Worm (Caenorhabditis elegans): ENCODE measurements around the gene F35D2.6.

The F35D2.6 gene

DNA sequence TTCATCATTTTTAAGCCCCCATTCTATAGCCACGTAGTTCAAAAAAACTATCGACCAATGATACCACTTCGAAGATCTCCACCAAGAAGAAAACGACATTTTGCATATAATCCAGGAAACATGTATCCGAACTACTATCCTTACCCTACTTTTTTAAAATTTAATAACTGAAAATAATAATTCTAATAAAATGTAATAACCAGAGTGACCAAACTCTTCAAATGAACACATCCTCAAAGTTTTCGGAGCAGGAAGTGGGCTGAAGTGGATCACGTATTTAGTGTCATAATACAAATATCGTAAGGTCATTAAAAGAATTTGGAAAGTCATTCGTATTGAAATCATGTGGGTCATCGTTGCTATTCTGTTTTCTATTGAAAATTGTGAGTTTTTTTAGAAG, at the start of gene F35D2.6:
Gene F35D2.6 (plus strand): TSS at position 301 of the 400 bp plus-strand sequence.
- TF ChIP-seq syd-9 (tag; optimal IDR thresholded peaks at IDR 0.05): no peak
- no peak for TF ChIP-seq sox-4 (tag; optimal IDR thresholded peaks at IDR 0.05)
- no peak for TF ChIP-seq rnt-1 (tag; optimal IDR thresholded peaks at IDR 0.05)
- TF ChIP-seq pag-3 (tag; optimal IDR thresholded peaks at IDR 0.05; ENCODE audit: borderline replicate concordance): no peak
- no peak for TF ChIP-seq ceh-2 (tag; optimal IDR thresholded peaks at IDR 0.05)

DNA sequence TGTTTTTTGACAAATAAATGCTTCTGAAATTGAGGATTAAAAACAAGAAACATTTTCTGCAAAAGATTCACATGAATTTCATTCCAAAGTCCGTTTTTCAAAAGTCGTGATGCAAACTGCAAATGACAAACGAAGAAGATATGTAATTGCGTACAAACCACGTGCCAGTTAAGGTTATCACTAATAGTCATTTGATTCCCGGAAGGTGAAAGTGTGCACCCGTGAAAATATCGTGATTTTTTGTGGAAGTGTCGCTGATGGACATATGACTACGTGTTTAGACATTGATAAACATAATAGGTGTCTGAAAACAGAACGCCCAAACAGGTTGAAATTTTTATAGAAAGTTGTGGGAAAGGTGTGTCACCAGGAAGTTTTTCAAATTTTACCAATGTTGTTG, 49.3 kb upstream of the F35D2.6 start:
- no peak for TF ChIP-seq ceh-22 (tag; optimal IDR thresholded peaks at IDR 0.05)
- no peak for TF ChIP-seq nfya-1 (tag; optimal IDR thresholded peaks at IDR 0.05)
- no peak for TF ChIP-seq lim-6 (tag; optimal IDR thresholded peaks at IDR 0.05)
- TF ChIP-seq ceh-2 (tag; optimal IDR thresholded peaks at IDR 0.05): no peak
- no peak for TF ChIP-seq ama-1 (optimal IDR thresholded peaks at IDR 0.05)
- TF ChIP-seq pat-9 (tag; optimal IDR thresholded peaks at IDR 0.05): no peak
- TF ChIP-seq ceh-6 (GFP tag; optimal IDR thresholded peaks at IDR 0.05): no peak
- TF ChIP-seq gmeb-2 (tag; optimal IDR thresholded peaks at IDR 0.05): no peak
- TF ChIP-seq ets-4 (tag; optimal IDR thresholded peaks at IDR 0.05): no peak
- no peak for TF ChIP-seq unc-86 (tag; optimal IDR thresholded peaks at IDR 0.05)
- no peak for TF ChIP-seq ceh-48 (tag; optimal IDR thresholded peaks at IDR 0.05)
- TF ChIP-seq C08G9.2 (tag; optimal IDR thresholded peaks at IDR 0.05): no peak
- no peak for TF ChIP-seq eyg-1 (tag; optimal IDR thresholded peaks at IDR 0.05)
- TF ChIP-seq lin-11 (tag; optimal IDR thresholded peaks at IDR 0.05): no peak
- no peak for TF ChIP-seq fax-1 (tag; optimal IDR thresholded peaks at IDR 0.05)
- TF ChIP-seq ceh-45 (GFP tag; IDR thresholded peaks at IDR 0.05): no peak
- no peak for TF ChIP-seq C38D4.7 (GFP tag; optimal IDR thresholded peaks at IDR 0.05)

DNA sequence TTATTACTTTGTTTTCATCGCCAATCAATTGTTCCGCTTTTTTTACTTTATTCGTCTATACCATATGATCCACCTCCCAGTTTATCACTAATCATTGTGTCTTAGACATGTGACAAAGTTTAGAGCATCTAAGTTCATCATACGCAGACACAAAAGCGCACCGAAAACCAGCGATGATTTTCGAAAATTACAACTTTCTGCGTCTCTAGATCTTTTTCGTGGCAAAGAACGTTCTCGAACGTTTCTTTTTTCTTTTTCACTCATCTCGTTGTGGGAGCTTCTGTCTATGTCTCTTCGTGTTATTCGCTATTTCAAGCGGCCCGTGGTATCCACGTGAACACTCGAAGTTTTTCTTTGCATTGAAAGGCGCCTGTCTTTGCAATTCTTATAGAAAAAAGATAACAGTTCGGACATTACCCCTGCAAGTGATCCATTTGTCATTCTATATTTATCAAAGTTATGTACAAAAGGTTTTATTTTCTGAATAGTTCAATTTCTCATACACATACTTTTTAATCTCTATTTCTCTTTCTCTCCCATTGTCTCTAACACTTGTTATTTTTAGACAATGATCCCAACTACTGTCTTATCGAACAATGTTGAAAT, 48.3 kb upstream of the F35D2.6 start, which contains the start of gene ZK1290.5:
Gene ZK1290.5 (plus strand): TSS at position 566 of the 606 bp plus-strand sequence.
- TF ChIP-seq unc-55 (GFP tag; optimal IDR thresholded peaks at IDR 0.05): peak; percentile 69
- peak; percentile 54 for TF ChIP-seq rnt-1 (tag; optimal IDR thresholded peaks at IDR 0.05)
- no peak for TF ChIP-seq elt-4 (tag; optimal IDR thresholded peaks at IDR 0.05)
- TF ChIP-seq ceh-24 (tag; optimal IDR thresholded peaks at IDR 0.05): no peak
- no peak for TF ChIP-seq C38D4.7 (GFP tag; optimal IDR thresholded peaks at IDR 0.05)
- no peak for TF ChIP-seq K02D7.2 (tag; optimal IDR thresholded peaks at IDR 0.05)
- no peak for TF ChIP-seq odd-2 (tag; optimal IDR thresholded peaks at IDR 0.05)
- TF ChIP-seq pha-2 (tag; optimal IDR thresholded peaks at IDR 0.05): no peak
- peak; percentile 84 for TF ChIP-seq ceh-18 (tag; optimal IDR thresholded peaks at IDR 0.05)
- TF ChIP-seq ceh-45 (GFP tag; IDR thresholded peaks at IDR 0.05): no peak
- no peak for TF ChIP-seq T23F11.4 (GFP tag; optimal IDR thresholded peaks at IDR 0.05)
- peak; percentile 50 for TF ChIP-seq nfya-1 (tag; optimal IDR thresholded peaks at IDR 0.05)
- peak; percentile 18 for TF ChIP-seq ets-4 (tag; optimal IDR thresholded peaks at IDR 0.05)
- no peak for TF ChIP-seq pqm-1 (tag; optimal IDR thresholded peaks at IDR 0.05)
- TF ChIP-seq ceh-2 (tag; optimal IDR thresholded peaks at IDR 0.05): no peak
- no peak for TF ChIP-seq hlh-6 (tag; optimal IDR thresholded peaks at IDR 0.05)
- TF ChIP-seq tbx-2 (tag; optimal IDR thresholded peaks at IDR 0.05): no peak
- no peak for TF ChIP-seq madf-2 (tag; optimal IDR thresholded peaks at IDR 0.05)
- TF ChIP-seq ttx-3 (tag; optimal IDR thresholded peaks at IDR 0.05): no peak
- no peak for TF ChIP-seq K09A11.1 (tag; optimal IDR thresholded peaks at IDR 0.05; ENCODE audit: insufficient read depth)
- TF ChIP-seq unc-3 (GFP tag; conservative IDR thresholded peaks at IDR 0.05): no peak
- TF ChIP-seq unc-3 (tag; optimal IDR thresholded peaks at IDR 0.05): no peak
- peak; percentile 61 for TF ChIP-seq hlh-30 (tag; optimal IDR thresholded peaks at IDR 0.05; ENCODE audit: insufficient read depth)
- peak; percentile 10 for TF ChIP-seq F13H6.1 (tag; optimal IDR thresholded peaks at IDR 0.05)
- TF ChIP-seq C08G9.2 (tag; optimal IDR thresholded peaks at IDR 0.05): no peak
- TF ChIP-seq dve-1 (tag; optimal IDR thresholded peaks at IDR 0.05): no peak
- no peak for TF ChIP-seq sdc-2 (tag; optimal IDR thresholded peaks at IDR 0.05)
- TF ChIP-seq fax-1 (tag; optimal IDR thresholded peaks at IDR 0.05): no peak
- TF ChIP-seq hlh-15 (tag; optimal IDR thresholded peaks at IDR 0.05): no peak
- TF ChIP-seq hlh-13 (GFP tag; optimal IDR thresholded peaks at IDR 0.05): no peak
- no peak for TF ChIP-seq ceh-9 (tag; optimal IDR thresholded peaks at IDR 0.05)
- no peak for TF ChIP-seq ref-2 (tag; optimal IDR thresholded peaks at IDR 0.05)
- no peak for TF ChIP-seq hlh-8 (tag; optimal IDR thresholded peaks at IDR 0.05)

Measured in whole organism, late embryonic.